Fruit fly (Drosophila melanogaster) whole organism, wandering third instar larva: Measurements from ENCODE around the gene CG10555.

Source experiments
- Abd-B ChIP-seq: fragments of >200 bp; optimal IDR thresholded peaks from 2 replicates; lab custom pipeline; 2017; ENCODE audit warnings: missing biosample characterization, missing genetic modification characterization
- CG32264 ChIP-seq: fragments of 200-800 bp; sonication (Bioruptor generic); optimal IDR thresholded peaks from 2 replicates; lab custom pipeline; 2016; ENCODE audit warnings: missing biosample characterization, missing genetic modification characterization
- CG9705 ChIP-seq: fragments of 200-800 bp; sonication (Bioruptor generic); optimal IDR thresholded peaks from 2 replicates; lab custom pipeline; 2018; ENCODE audit warnings: missing biosample characterization, mild to moderate bottlenecking, missing genetic modification characterization
- CrebA ChIP-seq: fragments of 200-800 bp; sonication (Bioruptor generic); optimal IDR thresholded peaks from 2 replicates; lab custom pipeline; 2016; ENCODE audit warnings: missing biosample characterization, mild to moderate bottlenecking, missing genetic modification characterization, borderline replicate concordance
- Dfd ChIP-seq: fragments of >200 bp; optimal IDR thresholded peaks from 2 replicates; lab custom pipeline; 2017; ENCODE audit warnings: missing biosample characterization, missing genetic modification characterization
- Dif ChIP-seq: fragments of 200-275, 200-300 bp; sonication (Bioruptor generic); optimal IDR thresholded peaks from 2 replicates; lab custom pipeline; 2018; ENCODE audit warnings: missing biosample characterization, missing genetic modification characterization; ENCODE audit not compliant: partially characterized antibody
- GATAd ChIP-seq: sonication (Bioruptor generic); optimal IDR thresholded peaks from 2 replicates; lab custom pipeline; 2016; ENCODE audit warnings: missing biosample characterization, missing genetic modification characterization
- HLH106 ChIP-seq: fragments of 200-800 bp; optimal IDR thresholded peaks from 3 replicates; lab custom pipeline; 2019; ENCODE audit warnings: missing biosample characterization, mild to moderate bottlenecking, missing genetic modification characterization, moderate library complexity
- Hnf4 ChIP-seq: fragments of 200-800 bp; sonication (Bioruptor generic); optimal IDR thresholded peaks from 2 replicates; lab custom pipeline; 2016; ENCODE audit warnings: missing biosample characterization, mild to moderate bottlenecking, missing genetic modification characterization
- Hr78 ChIP-seq: fragments of >200 bp; optimal IDR thresholded peaks from 2 replicates; lab custom pipeline; 2017; ENCODE audit warnings: missing biosample characterization, missing genetic modification characterization
- Hr83 ChIP-seq: fragments of 200-300 bp; sonication (Bioruptor generic); optimal IDR thresholded peaks from 2 replicates; lab custom pipeline; 2016; ENCODE audit warnings: missing biosample characterization, mild to moderate bottlenecking, missing genetic modification characterization, moderate library complexity; ENCODE audit not compliant: poor library complexity, severe bottlenecking
- Jra ChIP-seq: sonication (Bioruptor generic); optimal IDR thresholded peaks from 2 replicates; lab custom pipeline; 2016; ENCODE audit warnings: missing biosample characterization, missing genetic modification characterization
- Mio ChIP-seq: sonication (Bioruptor generic); optimal IDR thresholded peaks from 2 replicates; lab custom pipeline; 2016; ENCODE audit warnings: missing biosample characterization, missing genetic modification characterization
- Myc ChIP-seq: fragments of >200 bp; optimal IDR thresholded peaks from 2 replicates; lab custom pipeline; 2017
- N ChIP-seq: fragments of >200 bp; optimal IDR thresholded peaks from 2 replicates; lab custom pipeline; 2018; ENCODE audit warnings: missing biosample characterization, missing external identifiers, missing genetic modification characterization
- OdsH ChIP-seq: fragments of 200-800 bp; sonication (Bioruptor generic); optimal IDR thresholded peaks from 2 replicates; lab custom pipeline; 2016; ENCODE audit warnings: missing biosample characterization, mild to moderate bottlenecking, missing genetic modification characterization
- Rel ChIP-seq, 2 experiments: fragments of 200-800 bp; sonication (Bioruptor generic) in 1 of 2; optimal IDR thresholded peaks; 2 replicates in 1 of 2; 3 replicates in 1 of 2; lab custom pipeline; 2016 to 2019; ENCODE audit warnings: mild to moderate bottlenecking in 2 of 2, missing biosample characterization in 2 of 2, missing genetic modification characterization in 2 of 2, moderate library complexity in 1 of 2
- Sp1 ChIP-seq: fragments of 200-800 bp; sonication (Bioruptor generic); optimal IDR thresholded peaks from 3 replicates; lab custom pipeline; 2019; ENCODE audit warnings: missing biosample characterization, mild to moderate bottlenecking, missing genetic modification characterization, moderate library complexity
- Vsx2 ChIP-seq: fragments of 200-300, 225-300 bp; sonication (Bioruptor generic); optimal IDR thresholded peaks from 2 replicates; lab custom pipeline; 2018; ENCODE audit warnings: missing biosample characterization, missing genetic modification characterization; ENCODE audit not compliant: partially characterized antibody
- br ChIP-seq: fragments of 200-800 bp; sonication (Bioruptor generic); optimal IDR thresholded peaks from 2 replicates; lab custom pipeline; 2016; ENCODE audit warnings: missing biosample characterization, missing genetic modification characterization
- brk ChIP-seq: fragments of 200-800 bp; sonication (Bioruptor generic); optimal IDR thresholded peaks from 2 replicates; lab custom pipeline; 2016; ENCODE audit warnings: missing biosample characterization, mild to moderate bottlenecking, missing genetic modification characterization
- dl ChIP-seq, 2 experiments: fragments of 175-275, 200-275 bp in 1 of 2; fragments of 200-275 bp in 1 of 2; sonication (Bioruptor generic); optimal IDR thresholded peaks; lab custom pipeline; 2018; ENCODE audit warnings: mild to moderate bottlenecking in 2 of 2, missing biosample characterization in 2 of 2, missing genetic modification characterization in 2 of 2, moderate library complexity in 2 of 2; ENCODE audit not compliant: partially characterized antibody in 2 of 2, insufficient read depth in 1 of 2
- dmrt93B ChIP-seq: fragments of 200-800 bp; sonication (Bioruptor generic); optimal IDR thresholded peaks from 2 replicates; lab custom pipeline; 2018; ENCODE audit warnings: missing biosample characterization, mild to moderate bottlenecking, missing genetic modification characterization
- dsf ChIP-seq: sonication (Bioruptor generic); optimal IDR thresholded peaks from 2 replicates; lab custom pipeline; 2016; ENCODE audit warnings: missing biosample characterization, missing genetic modification characterization, borderline replicate concordance
- ey ChIP-seq: fragments of 200-800 bp; sonication (Bioruptor generic); optimal IDR thresholded peaks from 2 replicates; lab custom pipeline; 2016; ENCODE audit warnings: missing biosample characterization, missing genetic modification characterization
- foxo ChIP-seq, 2 experiments: fragments of 200-800 bp; sonication (Bioruptor generic); optimal IDR thresholded peaks; 2 replicates in 1 of 2; 3 replicates in 1 of 2; lab custom pipeline; 2016 to 2017; ENCODE audit warnings: missing biosample characterization in 2 of 2, missing genetic modification characterization in 2 of 2
- fru ChIP-seq: fragments of 200-800 bp; sonication (Bioruptor generic); optimal IDR thresholded peaks from 3 replicates; lab custom pipeline; 2016; ENCODE audit warnings: missing biosample characterization, mild to moderate bottlenecking, missing genetic modification characterization
- h ChIP-seq: fragments of 200-800 bp; sonication (Bioruptor generic); optimal IDR thresholded peaks from 3 replicates; lab custom pipeline; 2016; ENCODE audit warnings: missing biosample characterization, mild to moderate bottlenecking, missing genetic modification characterization
- jim ChIP-seq: fragments of 175-275, 200-325 bp; sonication (Bioruptor generic); optimal IDR thresholded peaks from 2 replicates; lab custom pipeline; 2016; ENCODE audit warnings: missing biosample characterization, mild to moderate bottlenecking, missing genetic modification characterization
- lola ChIP-seq: fragments of >200 bp; optimal IDR thresholded peaks from 2 replicates; lab custom pipeline; 2017; ENCODE audit warnings: missing biosample characterization, missing genetic modification characterization
- pan ChIP-seq: fragments of >200 bp; optimal IDR thresholded peaks from 2 replicates; lab custom pipeline; 2017
- psq ChIP-seq: fragments of 200-800 bp; sonication (Bioruptor generic); optimal IDR thresholded peaks from 3 replicates; lab custom pipeline; 2017; ENCODE audit warnings: missing biosample characterization, mild to moderate bottlenecking, missing genetic modification characterization, moderate library complexity
- rgr ChIP-seq: fragments of 200-800 bp; sonication (Bioruptor generic); optimal IDR thresholded peaks from 3 replicates; lab custom pipeline; 2016; ENCODE audit warnings: missing biosample characterization, mild to moderate bottlenecking, missing genetic modification characterization
- sage ChIP-seq: fragments of 200-800 bp; sonication (Bioruptor generic); optimal IDR thresholded peaks from 2 replicates; lab custom pipeline; 2016; ENCODE audit warnings: missing biosample characterization, mild to moderate bottlenecking, missing genetic modification characterization
- sv ChIP-seq: fragments of 200-800 bp; sonication (Bioruptor generic); optimal IDR thresholded peaks from 3 replicates; lab custom pipeline; 2016; ENCODE audit warnings: missing biosample characterization, missing genetic modification characterization
- tai ChIP-seq: sonication (Bioruptor generic); optimal IDR thresholded peaks from 2 replicates; lab custom pipeline; 2016; ENCODE audit warnings: missing biosample characterization, missing genetic modification characterization
- usp ChIP-seq: fragments of >200 bp; optimal IDR thresholded peaks from 2 replicates; lab custom pipeline; 2017; ENCODE audit warnings: missing biosample characterization, missing genetic modification characterization
- woc ChIP-seq: sonication (Bioruptor generic); optimal IDR thresholded peaks from 2 replicates; lab custom pipeline; 2016; ENCODE audit warnings: missing biosample characterization, mild to moderate bottlenecking, missing genetic modification characterization

CG10555 gene

DNA sequence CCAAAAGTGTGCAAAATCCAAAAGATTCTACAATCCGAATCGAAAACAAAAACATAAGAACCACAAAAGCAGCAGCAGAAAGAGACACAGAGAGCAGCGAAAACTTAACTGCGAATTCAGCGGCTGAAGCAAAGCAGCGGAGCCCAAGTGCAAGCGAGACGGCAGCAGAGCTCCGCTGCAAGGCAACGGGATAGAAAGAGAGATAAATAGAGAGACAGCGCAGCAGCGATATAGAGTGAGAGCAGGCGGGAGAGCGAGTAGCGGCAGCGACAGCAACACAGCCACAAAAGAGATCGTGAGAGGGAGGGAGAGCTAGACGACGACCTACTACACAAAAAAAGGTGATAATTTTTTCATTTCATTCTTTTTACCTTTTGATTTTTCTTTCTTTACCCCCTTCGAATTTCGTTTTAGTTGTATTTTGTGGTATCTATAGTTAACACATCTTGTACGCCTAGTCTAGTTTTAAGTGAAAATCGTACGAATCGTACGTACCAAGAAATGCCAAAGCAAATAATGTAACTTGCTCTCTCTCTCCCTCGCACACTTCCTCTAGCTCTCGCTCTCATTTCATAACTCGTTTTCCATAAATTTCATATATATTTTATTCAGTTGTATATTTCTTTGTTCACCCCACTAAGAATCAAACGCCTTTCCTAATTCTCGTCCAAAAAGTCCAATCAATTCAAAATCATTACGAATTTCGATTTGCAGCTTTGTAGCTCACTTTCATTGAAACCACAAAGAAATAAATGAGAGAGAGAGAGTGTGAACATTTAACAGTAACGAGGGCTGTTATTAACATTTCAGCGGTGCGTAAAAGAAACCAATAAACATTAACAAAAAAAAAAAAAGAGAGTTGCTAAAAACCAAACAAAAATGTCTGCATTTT is 11.9 kb downstream of the CG10555 start:
- TF ChIP-seq Hr83 (GFP tag; lab: Kevin White, UChicago) (peak; percentile 73), CrebA (GFP tag; lab: Kevin White, UChicago) (no peak), Dfd (GFP tag; lab: Kevin White, UChicago) (no peak), tai (GFP tag; lab: Kevin White, UChicago) (no peak), Dif (peak; percentile 90), Hr78 (no peak), sage (GFP tag; lab: Kevin White, UChicago) (peak; percentile 30), foxo (GFP tag; optimal IDR thresholded peaks at IDR 0.05; lab: Kevin White, UChicago) (no peak), dl (GFP tag; optimal IDR thresholded peaks at IDR 0.05; lab: Kevin White, UChicago; ENCODE audit: insufficient read depth in 1 of 2, partially characterized antibody in 2 of 2) (peak; percentile 38 to 79), CG32264 (GFP tag; lab: Kevin White, UChicago) (peak; percentile 28), Myc (lab: Kevin White, UChicago) (peak; percentile 16), h (GFP tag; lab: Kevin White, UChicago) (peak; percentile 46), br (GFP tag; lab: Kevin White, UChicago) (peak; percentile 11)

DNA sequence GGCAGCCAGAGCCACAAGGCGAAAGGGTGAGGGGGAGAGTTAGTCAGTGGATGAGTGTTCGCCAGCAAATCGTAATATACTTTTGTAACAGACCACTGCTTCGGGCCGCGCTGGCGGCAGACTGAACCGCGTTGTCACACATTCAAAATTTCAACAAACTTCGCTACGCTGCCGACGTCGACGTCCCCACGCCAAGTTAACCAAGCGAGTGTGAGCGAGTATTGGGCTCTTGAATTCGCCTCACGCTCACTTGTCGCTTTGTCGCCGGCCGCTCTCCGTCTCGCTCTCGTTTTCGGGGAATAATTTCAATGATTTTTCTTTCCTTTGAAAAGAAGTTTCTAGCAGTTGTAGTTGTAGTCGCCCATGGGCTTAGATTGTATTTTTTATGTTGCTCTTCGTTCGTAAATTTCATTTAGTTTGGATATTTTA is 12.8 kb downstream of the CG10555 start, which contains the start of gene lawc:
Gene lawc (minus strand): TSS at position 127 of the 429 bp plus-strand sequence.
- peak; percentile 15 for TF ChIP-seq ey
- TF ChIP-seq fru (GFP tag; lab: Kevin White, UChicago), result peak; percentile 63
- peak; percentile 82 for TF ChIP-seq sage (GFP tag; lab: Kevin White, UChicago)
- peak; percentile 86 for TF ChIP-seq Rel (GFP tag; optimal IDR thresholded peaks at IDR 0.05; lab: Kevin White, UChicago)
- peak; percentile 65 for TF ChIP-seq Rel (tag; optimal IDR thresholded peaks at IDR 0.05; lab: Kevin White, UChicago)
- TF ChIP-seq dl (GFP tag; optimal IDR thresholded peaks at IDR 0.05; lab: Kevin White, UChicago; ENCODE audit: insufficient read depth in 1 of 2, partially characterized antibody in 2 of 2), result peak; percentile 49 to 52
- TF ChIP-seq N, result no peak
- peak; percentile 74 for TF ChIP-seq Sp1 (GFP tag; lab: Kevin White, UChicago)
- peak; percentile 61 for TF ChIP-seq Jra (GFP tag; lab: Kevin White, UChicago)
- no peak for TF ChIP-seq woc (GFP tag; lab: Kevin White, UChicago)
- TF ChIP-seq lola (GFP tag; lab: Kevin White, UChicago), result no peak
- TF ChIP-seq brk (GFP tag; lab: Kevin White, UChicago), result peak; percentile 76
- TF ChIP-seq foxo (GFP tag; optimal IDR thresholded peaks at IDR 0.05; lab: Kevin White, UChicago), result peak in 1 of 2 experiments; percentile 30
- TF ChIP-seq CrebA (GFP tag; lab: Kevin White, UChicago), result peak; percentile 66
- peak; percentile 72 for TF ChIP-seq Dif
- no peak for TF ChIP-seq tai (GFP tag; lab: Kevin White, UChicago)
- no peak for TF ChIP-seq jim (GFP tag; lab: Kevin White, UChicago)
- peak; percentile 63 for TF ChIP-seq h (GFP tag; lab: Kevin White, UChicago)
- TF ChIP-seq usp (GFP tag; lab: Kevin White, UChicago), result no peak
- TF ChIP-seq pan (lab: Kevin White, UChicago), result no peak
- no peak for TF ChIP-seq GATAd (GFP tag; lab: Kevin White, UChicago)
- TF ChIP-seq Myc (lab: Kevin White, UChicago), result no peak
- TF ChIP-seq Vsx2 (GFP tag; lab: Kevin White, UChicago), result peak; percentile 73
- no peak for TF ChIP-seq dsf (GFP tag; lab: Kevin White, UChicago)
- peak; percentile 70 for TF ChIP-seq rgr (GFP tag; lab: Kevin White, UChicago)
- no peak for TF ChIP-seq Hr83 (GFP tag; lab: Kevin White, UChicago)
- TF ChIP-seq HLH106 (tag; lab: Kevin White, UChicago), result no peak
- no peak for TF ChIP-seq dmrt93B (GFP tag; lab: Kevin White, UChicago)
- TF ChIP-seq Mio (GFP tag; lab: Kevin White, UChicago), result no peak
- peak; percentile 6 for TF ChIP-seq OdsH (GFP tag; lab: Kevin White, UChicago)
- no peak for TF ChIP-seq Dfd (GFP tag; lab: Kevin White, UChicago)
- TF ChIP-seq Hnf4 (GFP tag; lab: Kevin White, UChicago), result peak; percentile 9
- no peak for TF ChIP-seq CG9705 (GFP tag; lab: Kevin White, UChicago)
- TF ChIP-seq Abd-B (GFP tag; lab: Kevin White, UChicago), result no peak
- TF ChIP-seq Hr78, result no peak
- peak; percentile 4 for TF ChIP-seq CG32264 (GFP tag; lab: Kevin White, UChicago)
- no peak for TF ChIP-seq sv (GFP tag; lab: Kevin White, UChicago)
- TF ChIP-seq psq (GFP tag; lab: Kevin White, UChicago), result peak; percentile 47
- peak; percentile 27 for TF ChIP-seq br (GFP tag; lab: Kevin White, UChicago)
